Worm (Caenorhabditis elegans) whole organism, L1 larva: ENCODE data around the gene Y11D7A.10.

Experiments
- lin-15B ChIP-seq: fragments of 150-350 bp; sonication (generic microtip); optimal IDR thresholded peaks from 3 replicates; lab custom pipeline; 2014; ENCODE audit warnings: missing biosample characterization, missing genetic modification characterization
- lsy-2 ChIP-seq, 2 experiments: fragments of 150-350 bp; optimal IDR thresholded peaks; 2 replicates each; lab custom pipeline; 2014; ENCODE audit warnings: missing biosample characterization in 2 of 2, missing genetic modification characterization in 2 of 2
- nhr-20 ChIP-seq: sonication (generic microtip); optimal IDR thresholded peaks from 2 replicates; lab custom pipeline; 2016; ENCODE audit warnings: mild to moderate bottlenecking, missing genetic modification characterization, missing compliant biosample characterization
- nhr-28 ChIP-seq: fragments of 150-350 bp; optimal IDR thresholded peaks from 2 replicates; lab custom pipeline; 2014; ENCODE audit warnings: missing biosample characterization, missing genetic modification characterization
- nhr-76 ChIP-seq: sonication (generic microtip); optimal IDR thresholded peaks from 2 replicates; lab custom pipeline; 2017; ENCODE audit warnings: missing biosample characterization, missing genetic modification characterization
- unc-30 ChIP-seq: sonication (generic microtip); optimal IDR thresholded peaks from 2 replicates; lab custom pipeline; 2017; ENCODE audit warnings: missing biosample characterization, missing genetic modification characterization
- ztf-11 ChIP-seq, 2 experiments: sonication (generic microtip); optimal IDR thresholded peaks; 2 replicates each; lab custom pipeline; 2016 to 2017; ENCODE audit warnings: missing genetic modification characterization in 2 of 2, missing biosample characterization in 1 of 2, missing compliant biosample characterization in 1 of 2

- TF ChIP-seq lsy-2 (tag; optimal IDR thresholded peaks at IDR 0.05; lab: Kevin White, UChicago) (no peak), unc-30 (no peak), lin-15B (tag; lab: Kevin White, UChicago) (no peak), nhr-76 (tag; lab: Kevin White, UChicago) (no peak), ztf-11 (tag; optimal IDR thresholded peaks at IDR 0.05; lab: Kevin White, UChicago) (no peak), nhr-20 (no peak), nhr-28 (tag; lab: Kevin White, UChicago) (no peak)
Observed at ce11 chrIV:9296285-9296684, 36.7 kb upstream of the Y11D7A.10 start, which contains the start of gene F49C12.1.
